Worm (Caenorhabditis elegans): Measurements from ENCODE around the gene idpp-4.

ce11 chrII:10329754-10330153, 8.5 kb downstream of the idpp-4 start:
- TF ChIP-seq tbx-37 (GFP tag; conservative IDR thresholded peaks at IDR 0.05) = no peak
- no peak for TF ChIP-seq ama-1 (optimal IDR thresholded peaks at IDR 0.05)
- no peak for TF ChIP-seq F13C5.2 (tag; optimal IDR thresholded peaks at IDR 0.05)
- no peak for TF ChIP-seq sea-1 (GFP tag; conservative IDR thresholded peaks at IDR 0.05)
- TF ChIP-seq pes-1 (GFP tag; IDR thresholded peaks at IDR 0.05) = no peak
- TF ChIP-seq aly-1 (tag; optimal IDR thresholded peaks at IDR 0.05) = no peak
- TF ChIP-seq hmbx-1 (tag; optimal IDR thresholded peaks at IDR 0.05) = no peak
- TF ChIP-seq flt-1 (GFP tag; IDR thresholded peaks at IDR 0.05) = no peak
- no peak for TF ChIP-seq ceh-36 (tag; optimal IDR thresholded peaks at IDR 0.05)
- no peak for TF ChIP-seq ets-7 (tag; optimal IDR thresholded peaks at IDR 0.05)
- TF ChIP-seq hnd-1 (tag; optimal IDR thresholded peaks at IDR 0.05) = no peak
